Fruit fly (Drosophila melanogaster) Kc167 (cell line): ENCODE results near the gene ppk31.

ENCODE experiments used
- Myc ChIP-seq: fragments of >200 bp; optimal IDR thresholded peaks from 2 replicates; lab custom pipeline; 2017; ENCODE audit warnings: missing external identifiers
- insv ChIP-seq: fragments of >200 bp; optimal IDR thresholded peaks from 3 replicates; lab custom pipeline; 2018; ENCODE audit warnings: missing external identifiers
- psq ChIP-seq: fragments of >200 bp; optimal IDR thresholded peaks from 2 replicates; lab custom pipeline; 2017; ENCODE audit warnings: missing external identifiers

DNA sequence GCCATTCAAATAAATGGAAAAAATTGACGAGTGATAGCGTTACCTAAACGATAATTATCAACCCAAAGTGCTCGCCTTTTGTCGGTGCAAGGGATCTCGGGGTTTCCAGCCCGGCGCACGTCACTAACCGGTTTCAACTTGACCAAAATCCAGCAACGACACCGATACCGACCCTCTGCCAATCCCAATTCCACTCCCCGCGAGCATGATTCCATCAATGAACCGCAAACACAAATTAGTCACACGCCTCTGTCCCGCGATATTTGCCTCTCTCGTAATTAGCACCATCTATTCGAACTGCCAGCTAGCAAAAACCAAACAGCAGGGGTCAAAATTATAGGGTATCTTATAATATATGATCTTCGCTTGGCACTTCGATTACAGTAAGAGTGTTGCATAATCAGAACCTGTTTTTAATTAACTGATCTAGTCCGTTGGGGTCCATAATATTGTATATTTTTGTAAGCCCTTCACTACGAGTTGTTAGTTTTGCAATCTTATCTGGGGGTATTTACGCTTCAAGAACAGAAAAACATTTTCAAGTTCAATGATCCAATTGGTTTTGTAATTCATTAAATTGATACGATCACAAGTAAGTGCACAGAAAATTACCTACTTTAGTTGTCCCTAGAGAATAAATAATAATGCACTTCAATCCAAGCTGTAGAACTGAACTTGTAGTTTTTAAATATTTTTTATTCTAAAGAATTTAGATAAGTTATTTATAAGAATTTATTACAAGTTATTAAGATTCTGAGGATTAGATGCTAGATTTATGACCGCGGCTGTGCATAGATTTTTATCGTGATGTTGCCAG lies 9.7 kb upstream of the ppk31 start:
- TF ChIP-seq Myc (lab: Kevin White, UChicago): no peak
- TF ChIP-seq insv: no peak
- no peak for TF ChIP-seq psq (lab: Kevin White, UChicago)
